Worm (Caenorhabditis elegans): ENCODE data around the gene F59B2.9.

ce11 chrIII:8973163-8973562 is 39.0 kb downstream of the F59B2.9 start:
- TF ChIP-seq nhr-43 (tag; optimal IDR thresholded peaks at IDR 0.05; ENCODE audit: poor library complexity, severe bottlenecking) (no peak), aly-2 (tag; optimal IDR thresholded peaks at IDR 0.05) (no peak), elt-3 (tag; optimal IDR thresholded peaks at IDR 0.05) (no peak), zag-1 (tag; optimal IDR thresholded peaks at IDR 0.05) (no peak), fkh-10 (GFP tag; optimal IDR thresholded peaks at IDR 0.05) (no peak), nhr-77 (tag; optimal IDR thresholded peaks at IDR 0.05) (no peak), ceh-9 (tag; optimal IDR thresholded peaks at IDR 0.05) (no peak), R02D3.7 (tag; optimal IDR thresholded peaks at IDR 0.05) (no peak), unc-62 (GFP tag; optimal IDR thresholded peaks at IDR 0.05) (no peak), jun-1 (tag; optimal IDR thresholded peaks at IDR 0.05) (no peak), mdl-1 (tag; optimal IDR thresholded peaks at IDR 0.05) (no peak), nhr-237 (tag; optimal IDR thresholded peaks at IDR 0.05) (no peak)
